Worm (Caenorhabditis elegans) whole organism, L4 larva: Measurements from ENCODE around the gene C34F6.5.

Experiments
- D1046.2 ChIP-seq: fragments of 200-800 bp; sonication (Bioruptor generic); IDR thresholded peaks from 2 replicates; pipeline ENCODE4 v1.3.6; 2022; ENCODE audit warnings: missing genetic modification characterization, missing compliant biosample characterization
- F37D6.2 ChIP-seq: sonication (generic microtip); optimal IDR thresholded peaks from 2 replicates; lab custom pipeline; 2016; ENCODE audit warnings: mild to moderate bottlenecking, missing genetic modification characterization, missing compliant biosample characterization
- F49E8.2 ChIP-seq: sonication (generic microtip); optimal IDR thresholded peaks from 2 replicates; lab custom pipeline; 2016; ENCODE audit warnings: missing compliant biosample characterization, mild to moderate bottlenecking, missing genetic modification characterization, borderline replicate concordance
- R02D3.7 ChIP-seq: fragments of 150-350 bp; sonication (generic microtip); optimal IDR thresholded peaks from 3 replicates; lab custom pipeline; 2014; ENCODE audit warnings: missing biosample characterization, missing genetic modification characterization
- T20F7.1 ChIP-seq: fragments of 200-800 bp; sonication (Bioruptor generic); optimal IDR thresholded peaks from 2 replicates; lab custom pipeline; 2018; ENCODE audit warnings: mild to moderate bottlenecking, missing genetic modification characterization, missing compliant biosample characterization
- T26A8.4 ChIP-seq: fragments of 200-800 bp; sonication (Bioruptor generic); IDR thresholded peaks from 2 replicates; pipeline ENCODE4 v1.3.6; 2022; ENCODE audit warnings: missing genetic modification characterization, missing compliant biosample characterization
- Y5F2A.4 ChIP-seq: fragments of 200-800 bp; sonication (Bioruptor generic); optimal IDR thresholded peaks from 2 replicates; lab custom pipeline; 2018; ENCODE audit warnings: mild to moderate bottlenecking, missing genetic modification characterization, missing compliant biosample characterization
- aha-1 ChIP-seq: fragments of 150-350 bp; peaks from one replicate; lab custom pipeline; 2014; ENCODE audit warnings: missing biosample characterization, missing genetic modification characterization
- ama-1 ChIP-seq: fragments of 150-350 bp; optimal IDR thresholded peaks from 2 replicates; lab custom pipeline; 2014; ENCODE audit warnings: inconsistent platforms, mixed read lengths
- arid-1 ChIP-seq: fragments of 200-800 bp; sonication (Bioruptor generic); conservative IDR thresholded peaks from 2 replicates; pipeline ENCODE4 v1.3.6; 2022; ENCODE audit warnings: missing genetic modification reagents, missing genetic modification characterization, missing compliant biosample characterization
- ceh-20 ChIP-seq: fragments of 200-800 bp; sonication (Bioruptor generic); IDR thresholded peaks from 2 replicates; pipeline ENCODE4 v1.3.6; 2022; ENCODE audit warnings: missing genetic modification reagents, missing genetic modification characterization, missing compliant biosample characterization
- ceh-28 ChIP-seq: fragments of 150-350 bp; optimal IDR thresholded peaks from 2 replicates; lab custom pipeline; 2014; ENCODE audit warnings: missing biosample characterization, missing genetic modification reagents, missing genetic modification characterization
- ceh-44 ChIP-seq: fragments of 200-800 bp; sonication (Bioruptor generic); IDR thresholded peaks from 2 replicates; pipeline ENCODE4 v1.3.6; 2022; ENCODE audit warnings: missing genetic modification reagents, missing genetic modification characterization, missing compliant biosample characterization
- ceh-82 ChIP-seq: sonication (generic microtip); optimal IDR thresholded peaks from 2 replicates; lab custom pipeline; 2017; ENCODE audit warnings: missing biosample characterization, missing genetic modification characterization
- ces-1 ChIP-seq: fragments of 150-350 bp; sonication (generic microtip); optimal IDR thresholded peaks from 4 replicates; lab custom pipeline; 2014; ENCODE audit warnings: missing biosample characterization, missing genetic modification reagents, missing genetic modification characterization
- ctbp-1 ChIP-seq: fragments of 200-800 bp; sonication (Bioruptor generic); IDR thresholded peaks from 2 replicates; pipeline ENCODE4 v1.3.6; 2022; ENCODE audit warnings: missing genetic modification reagents, missing genetic modification characterization, missing compliant biosample characterization
- daf-16 ChIP-seq, 3 experiments: sonication (generic microtip); optimal IDR thresholded peaks; 2 replicates each; lab custom pipeline; 2016 to 2017; ENCODE audit warnings: missing genetic modification characterization in 3 of 3, missing genetic modification reagents in 3 of 3, mild to moderate bottlenecking in 2 of 3, missing compliant biosample characterization in 2 of 3, missing biosample characterization in 1 of 3, moderate library complexity in 1 of 3
- daf-19 ChIP-seq: fragments of 200-800 bp; sonication (Bioruptor generic); conservative IDR thresholded peaks from 2 replicates; pipeline ENCODE4 v1.3.6; 2022; ENCODE audit warnings: missing genetic modification characterization, missing compliant biosample characterization
- dmd-6 ChIP-seq: fragments of 200-800 bp; sonication (Bioruptor generic); IDR thresholded peaks from 2 replicates; pipeline ENCODE4 v1.3.6; 2022; ENCODE audit warnings: missing genetic modification reagents, missing genetic modification characterization, missing compliant biosample characterization
- dmd-8 ChIP-seq: fragments of 200-800 bp; sonication (Bioruptor generic); IDR thresholded peaks from 2 replicates; pipeline ENCODE4 v1.3.6; 2022; ENCODE audit warnings: missing genetic modification characterization, missing compliant biosample characterization
- dmd-9 ChIP-seq: fragments of 200-800 bp; sonication (Bioruptor generic); IDR thresholded peaks from 2 replicates; pipeline ENCODE4 v1.3.6; 2022; ENCODE audit warnings: missing genetic modification reagents, missing genetic modification characterization, missing compliant biosample characterization
- dpl-1 ChIP-seq: fragments of 150-350 bp; optimal IDR thresholded peaks from 2 replicates; lab custom pipeline; 2014; ENCODE audit warnings: missing biosample characterization, missing genetic modification reagents, missing genetic modification characterization
- fos-1 ChIP-seq: fragments of 150-350 bp; optimal IDR thresholded peaks from 2 replicates; lab custom pipeline; 2014; ENCODE audit warnings: missing biosample characterization, missing genetic modification characterization
- gei-8 ChIP-seq: fragments of 200-800 bp; sonication (Bioruptor generic); optimal IDR thresholded peaks from 2 replicates; lab custom pipeline; 2018; ENCODE audit warnings: mild to moderate bottlenecking, missing genetic modification characterization, missing compliant biosample characterization
- hlh-11 ChIP-seq: fragments of 200-800 bp; sonication (Bioruptor generic); optimal IDR thresholded peaks from 2 replicates; lab custom pipeline; 2018; ENCODE audit warnings: mild to moderate bottlenecking, missing genetic modification characterization, missing compliant biosample characterization
- jun-1 ChIP-seq: fragments of 150-350 bp; optimal IDR thresholded peaks from 2 replicates; lab custom pipeline; 2014; ENCODE audit warnings: missing biosample characterization, missing genetic modification reagents, missing genetic modification characterization
- lin-15B ChIP-seq: fragments of 150-350 bp; sonication (generic microtip); optimal IDR thresholded peaks from 3 replicates; lab custom pipeline; 2014; ENCODE audit warnings: missing biosample characterization, missing genetic modification characterization
- lin-29 ChIP-seq: fragments of 200-800 bp; sonication (Bioruptor generic); IDR thresholded peaks from 2 replicates; pipeline ENCODE4 v1.3.6; 2022; ENCODE audit warnings: missing genetic modification reagents, missing genetic modification characterization, missing compliant biosample characterization
- lin-39 ChIP-seq: fragments of 150-350 bp; optimal IDR thresholded peaks from 2 replicates; lab custom pipeline; 2014; ENCODE audit warnings: missing biosample characterization, missing genetic modification reagents, missing genetic modification characterization
- lir-3 ChIP-seq: sonication (generic microtip); optimal IDR thresholded peaks from 2 replicates; lab custom pipeline; 2016; ENCODE audit warnings: mild to moderate bottlenecking, missing genetic modification characterization, missing compliant biosample characterization
- lsy-2 ChIP-seq, 2 experiments: fragments of 150-350 bp in 1 of 2; sonication (generic microtip) in 1 of 2; optimal IDR thresholded peaks; 2 replicates each; lab custom pipeline; 2014 to 2017; ENCODE audit warnings: missing biosample characterization in 2 of 2, missing genetic modification characterization in 2 of 2
- madf-5 ChIP-seq, 2 experiments: fragments of 200-800 bp; sonication (Bioruptor generic); IDR thresholded peaks; 2 replicates each; pipeline ENCODE4 v1.3.6; 2022; ENCODE audit warnings: missing compliant biosample characterization in 2 of 2, missing genetic modification characterization in 2 of 2
- madf-9 ChIP-seq: fragments of 200-800 bp; sonication (Bioruptor generic); conservative IDR thresholded peaks from 2 replicates; pipeline ENCODE4 v1.3.6; 2022; ENCODE audit warnings: missing genetic modification reagents, missing genetic modification characterization, missing compliant biosample characterization
- nhr-111 ChIP-seq: fragments of 200-800 bp; sonication (Bioruptor generic); optimal IDR thresholded peaks from 2 replicates; lab custom pipeline; 2018; ENCODE audit warnings: mild to moderate bottlenecking, missing genetic modification characterization, missing compliant biosample characterization
- nhr-41 ChIP-seq: fragments of 200-800 bp; sonication (Bioruptor generic); IDR thresholded peaks from 2 replicates; pipeline ENCODE4 v1.3.6; 2022; ENCODE audit warnings: missing genetic modification reagents, missing genetic modification characterization, missing compliant biosample characterization
- nhr-42 ChIP-seq: fragments of 200-800 bp; sonication (Bioruptor generic); IDR thresholded peaks from 2 replicates; pipeline ENCODE4 v1.3.6; 2022; ENCODE audit warnings: missing genetic modification characterization, missing compliant biosample characterization
- nhr-48 ChIP-seq: sonication (generic microtip); optimal IDR thresholded peaks from 2 replicates; lab custom pipeline; 2016; ENCODE audit warnings: mild to moderate bottlenecking, missing genetic modification characterization, missing compliant biosample characterization
- nhr-76 ChIP-seq: fragments of 150-350 bp; optimal IDR thresholded peaks from 2 replicates; lab custom pipeline; 2014; ENCODE audit warnings: missing biosample characterization, missing genetic modification characterization
- php-3 ChIP-seq: fragments of 200-800 bp; sonication (Bioruptor generic); IDR thresholded peaks from 2 replicates; pipeline ENCODE4 v1.3.6; 2022; ENCODE audit warnings: missing genetic modification reagents, missing genetic modification characterization, missing compliant biosample characterization
- rbr-2 ChIP-seq: sonication (generic microtip); optimal IDR thresholded peaks from 2 replicates; lab custom pipeline; 2016; ENCODE audit warnings: missing genotype, missing genetic modification characterization, missing compliant biosample characterization
- saeg-2 ChIP-seq: fragments of 200-800 bp; sonication (Bioruptor generic); IDR thresholded peaks from 2 replicates; pipeline ENCODE4 v1.3.6; 2022; ENCODE audit warnings: missing genetic modification reagents, missing genetic modification characterization, missing compliant biosample characterization
- sdz-12 ChIP-seq: fragments of 200-800 bp; sonication (Bioruptor generic); optimal IDR thresholded peaks from 2 replicates; lab custom pipeline; 2018; ENCODE audit warnings: mild to moderate bottlenecking, missing genetic modification characterization, missing compliant biosample characterization
- set-16 ChIP-seq: fragments of 200-800 bp; sonication (Bioruptor generic); IDR thresholded peaks from 2 replicates; pipeline ENCODE4 v1.3.6; 2022; ENCODE audit warnings: missing genetic modification reagents, missing genetic modification characterization, missing compliant biosample characterization
- snpc-4 ChIP-seq: fragments of 150-350 bp; optimal IDR thresholded peaks from 2 replicates; lab custom pipeline; 2014; ENCODE audit warnings: missing biosample characterization, missing genetic modification characterization
- spr-1 ChIP-seq: sonication (generic microtip); optimal IDR thresholded peaks from 2 replicates; lab custom pipeline; 2016; ENCODE audit warnings: mild to moderate bottlenecking, missing genetic modification characterization, missing compliant biosample characterization
- spr-3 ChIP-seq: fragments of 200-800 bp; sonication (Bioruptor generic); optimal IDR thresholded peaks from 2 replicates; lab custom pipeline; 2018; ENCODE audit warnings: mild to moderate bottlenecking, missing genetic modification characterization, missing compliant biosample characterization
- tag-97 ChIP-seq: fragments of 200-800 bp; sonication (Bioruptor generic); IDR thresholded peaks from 2 replicates; pipeline ENCODE4 v1.3.6; 2022; ENCODE audit warnings: missing genetic modification characterization, missing compliant biosample characterization
- unc-62 ChIP-seq, 3 experiments: fragments of 150-350 bp in 1 of 3; sonication (generic microtip); optimal IDR thresholded peaks in 2 of 3; peaks in 1 of 3; 1 replicate in 1 of 3; 2 replicates in 2 of 3; lab custom pipeline; 2014 to 2017; ENCODE audit warnings: missing biosample characterization in 3 of 3, missing genetic modification characterization in 3 of 3, missing genetic modification reagents in 3 of 3, missing genotype in 1 of 3
- ztf-7 ChIP-seq: fragments of 150-350 bp; optimal IDR thresholded peaks from 2 replicates; lab custom pipeline; 2014; ENCODE audit warnings: missing biosample characterization, missing genetic modification characterization

C34F6.5 gene

DNA sequence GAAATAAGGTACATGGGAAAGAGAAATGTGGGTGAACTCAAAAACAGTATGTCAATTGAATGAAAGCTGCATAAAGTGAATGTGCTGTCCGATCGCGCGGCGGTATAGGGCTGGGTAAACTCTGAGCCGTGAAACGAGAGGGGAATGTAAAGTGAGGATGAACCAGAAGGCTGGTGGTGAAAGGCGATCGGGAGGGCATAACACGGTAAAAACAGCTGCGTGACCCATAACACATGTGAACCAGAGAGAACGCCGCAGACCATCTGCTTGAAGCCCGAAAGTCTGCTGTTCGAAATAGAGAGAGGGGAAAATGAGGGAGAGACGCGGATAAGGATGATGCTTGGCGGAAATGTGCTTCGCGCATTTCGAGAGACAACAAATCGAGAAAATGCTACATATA is 1.7 kb upstream of the C34F6.5 start:
- no peak for TF ChIP-seq nhr-76 (tag; lab: Kevin White, UChicago)
- TF ChIP-seq dmd-6 (GFP tag; lab: Robert Waterston, UW) = no peak
- TF ChIP-seq madf-9 (GFP tag; lab: Robert Waterston, UW) = no peak
- no peak for TF ChIP-seq ces-1 (GFP tag; lab: Kevin White, UChicago)
- TF ChIP-seq tag-97 = no peak
- TF ChIP-seq lin-15B (tag; lab: Kevin White, UChicago) = no peak

- peak; percentile 98 for TF ChIP-seq aha-1
- TF ChIP-seq T26A8.4 (GFP tag; lab: Robert Waterston, UW) = peak; percentile 93
- no peak for TF ChIP-seq D1046.2 (GFP tag; lab: Robert Waterston, UW)
- TF ChIP-seq dpl-1 = peak; percentile 76
- TF ChIP-seq nhr-42 = peak; percentile 80
- TF ChIP-seq unc-62 (GFP tag; optimal IDR thresholded peaks at IDR 0.05 in 1 of 2; lab: Kevin White, UChicago) = peak in 1 of 2 experiments; percentile 98
- no peak for TF ChIP-seq unc-62 (tag; optimal IDR thresholded peaks at IDR 0.05; lab: Kevin White, UChicago)
- no peak for TF ChIP-seq ceh-82 (tag; lab: Kevin White, UChicago)
- no peak for TF ChIP-seq dmd-9 (GFP tag; lab: Robert Waterston, UW)
- TF ChIP-seq ztf-7 = peak; percentile 79
- peak; percentile 89 for TF ChIP-seq rbr-2 (tag; lab: Kevin White, UChicago)
- TF ChIP-seq arid-1 (GFP tag; lab: Robert Waterston, UW) = peak; percentile 73
- TF ChIP-seq lsy-2 (tag; optimal IDR thresholded peaks at IDR 0.05; lab: Kevin White, UChicago) = peak in 1 of 2 experiments; percentile 92
- TF ChIP-seq nhr-48 (tag; lab: Kevin White, UChicago) = peak; percentile 78
- peak; percentile 79 for TF ChIP-seq spr-1 (tag; lab: Kevin White, UChicago)
- TF ChIP-seq ces-1 (GFP tag; lab: Kevin White, UChicago) = peak; percentile 9
- TF ChIP-seq lin-39 (tag; lab: Kevin White, UChicago) = no peak
- no peak for TF ChIP-seq nhr-41 (GFP tag; lab: Robert Waterston, UW)
- 0 out of 2 replicates have a peak, but pooled peaks have one; percentile 67 for TF ChIP-seq lin-29
- TF ChIP-seq daf-19 (GFP tag; lab: Robert Waterston, UW) = no peak
- no peak for TF ChIP-seq snpc-4
- no peak for TF ChIP-seq lir-3
- TF ChIP-seq nhr-76 (tag; lab: Kevin White, UChicago) = no peak
- no peak for TF ChIP-seq ama-1 (lab: Kevin White, UChicago)
- TF ChIP-seq ctbp-1 (GFP tag; lab: Robert Waterston, UW) = peak; percentile 77; the same call in 1 of the 2 replicates
- TF ChIP-seq F49E8.2 (tag; lab: Kevin White, UChicago) = no peak
- TF ChIP-seq jun-1 (tag; lab: Kevin White, UChicago) = peak; percentile 63
- TF ChIP-seq T20F7.1 (GFP tag; lab: Kevin White, UChicago) = peak; percentile 74
- no peak for TF ChIP-seq tag-97
- peak; percentile 86 for TF ChIP-seq ceh-20 (GFP tag; lab: Robert Waterston, UW)
- TF ChIP-seq madf-5 (GFP tag; IDR thresholded peaks at IDR 0.05; lab: Robert Waterston, UW) = no peak
- TF ChIP-seq R02D3.7 (tag; lab: Kevin White, UChicago) = no peak
- TF ChIP-seq ceh-28 (tag; lab: Kevin White, UChicago) = no peak
- TF ChIP-seq ceh-44 (GFP tag; lab: Robert Waterston, UW) = no peak
- no peak for TF ChIP-seq nhr-111 (GFP tag; lab: Kevin White, UChicago)
- peak; percentile 70 for TF ChIP-seq saeg-2 (GFP tag; lab: Robert Waterston, UW)
- TF ChIP-seq spr-3 (GFP tag; lab: Kevin White, UChicago) = peak; percentile 56
- peak; percentile 18 to 70 for TF ChIP-seq daf-16 (GFP tag; optimal IDR thresholded peaks at IDR 0.05; lab: Kevin White, UChicago)
- TF ChIP-seq daf-16 (tag; optimal IDR thresholded peaks at IDR 0.05; lab: Kevin White, UChicago) = peak; percentile 61
- TF ChIP-seq fos-1 (tag; lab: Kevin White, UChicago) = no peak
- no peak for TF ChIP-seq gei-8 (GFP tag; lab: Kevin White, UChicago)
- TF ChIP-seq Y5F2A.4 (GFP tag; lab: Kevin White, UChicago) = no peak
- TF ChIP-seq hlh-11 = peak; percentile 89
- no peak for TF ChIP-seq sdz-12 (GFP tag; lab: Kevin White, UChicago)
- TF ChIP-seq dmd-8 (GFP tag; lab: Robert Waterston, UW) = no peak
- TF ChIP-seq set-16 = no peak
- peak; percentile 81 for TF ChIP-seq php-3 (GFP tag; lab: Robert Waterston, UW)
- peak; percentile 68 for TF ChIP-seq F37D6.2 (tag; lab: Kevin White, UChicago)
Measured at ce11 chrX:11206953-11207352, 1.7 kb downstream of the C34F6.5 start, which contains the start of gene hst-2. hst-2 (minus strand) TSS chrX:11207155.
